Worm (Caenorhabditis elegans): ENCODE data around the gene gfat-1.
A peak's percentile ranks its signal among the peaks of the same experiment; 100 is the strongest.

Gene gfat-1

DNA sequence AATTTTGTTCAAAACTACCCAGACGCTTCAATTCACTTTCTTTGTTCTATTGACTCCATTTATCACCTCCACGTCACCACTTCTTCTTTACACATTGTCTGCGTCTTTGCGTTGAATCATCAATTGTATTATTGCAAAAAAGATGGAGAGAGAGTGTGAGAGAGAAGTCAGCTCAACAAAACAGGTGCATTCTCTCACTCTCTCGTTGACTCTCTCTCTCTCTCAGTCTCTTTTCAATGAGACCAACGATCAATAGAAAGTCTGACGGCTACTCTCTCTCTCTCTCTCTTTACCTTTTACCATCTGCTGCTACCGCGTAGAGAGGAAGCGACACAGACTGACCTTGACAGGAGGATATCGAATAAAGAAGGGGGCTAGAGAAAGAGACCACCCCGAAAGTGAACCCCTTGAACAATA is 40.5 kb upstream of the gfat-1 start (continued):
- TF ChIP-seq sox-2 (GFP tag; IDR thresholded peaks at IDR 0.05): peak; percentile 79
- no peak for TF ChIP-seq ceh-22 (tag; optimal IDR thresholded peaks at IDR 0.05)
- TF ChIP-seq elt-4 (tag; optimal IDR thresholded peaks at IDR 0.05): no peak
- TF ChIP-seq elt-2 (tag; optimal IDR thresholded peaks at IDR 0.05): no peak
- peak; percentile 65 for TF ChIP-seq F13H6.1 (tag; optimal IDR thresholded peaks at IDR 0.05)
- no peak for TF ChIP-seq syd-9 (tag; optimal IDR thresholded peaks at IDR 0.05)
- TF ChIP-seq hlh-6 (tag; optimal IDR thresholded peaks at IDR 0.05): no peak
- TF ChIP-seq lim-6 (tag; optimal IDR thresholded peaks at IDR 0.05): no peak
- no peak for TF ChIP-seq ceh-9 (tag; optimal IDR thresholded peaks at IDR 0.05)
- TF ChIP-seq npax-4 (tag; optimal IDR thresholded peaks at IDR 0.05): no peak
- TF ChIP-seq unc-3 (GFP tag; conservative IDR thresholded peaks at IDR 0.05): no peak
- TF ChIP-seq unc-3 (tag; optimal IDR thresholded peaks at IDR 0.05): no peak
- peak; percentile 31 for TF ChIP-seq ceh-2 (tag; optimal IDR thresholded peaks at IDR 0.05)
- peak; percentile 29 for TF ChIP-seq ceh-18 (tag; optimal IDR thresholded peaks at IDR 0.05)
- TF ChIP-seq K02D7.2 (tag; optimal IDR thresholded peaks at IDR 0.05): no peak
- peak; percentile 33 for TF ChIP-seq pat-9 (tag; optimal IDR thresholded peaks at IDR 0.05)
- TF ChIP-seq che-1 (tag; optimal IDR thresholded peaks at IDR 0.05): no peak
- TF ChIP-seq pha-4 (tag; optimal IDR thresholded peaks at IDR 0.05): no peak
- TF ChIP-seq K09A11.1 (tag; optimal IDR thresholded peaks at IDR 0.05; ENCODE audit: insufficient read depth): peak; percentile 55
- TF ChIP-seq odd-2 (tag; optimal IDR thresholded peaks at IDR 0.05): no peak
- TF ChIP-seq hlh-13 (GFP tag; optimal IDR thresholded peaks at IDR 0.05): no peak
- TF ChIP-seq ztf-16 (tag; optimal IDR thresholded peaks at IDR 0.05): no peak
- peak; percentile 45 for TF ChIP-seq unc-42 (tag; optimal IDR thresholded peaks at IDR 0.05)
- TF ChIP-seq ceh-31 (tag; optimal IDR thresholded peaks at IDR 0.05): peak; percentile 74
- no peak for TF ChIP-seq nhr-232 (tag; optimal IDR thresholded peaks at IDR 0.05)
- peak; percentile 52 for TF ChIP-seq rnt-1 (tag; optimal IDR thresholded peaks at IDR 0.05)
- no peak for TF ChIP-seq ttx-3 (tag; optimal IDR thresholded peaks at IDR 0.05)
- TF ChIP-seq hlh-30 (tag; optimal IDR thresholded peaks at IDR 0.05; ENCODE audit: insufficient read depth): peak; percentile 67
- TF ChIP-seq unc-86 (tag; optimal IDR thresholded peaks at IDR 0.05): no peak
- peak; percentile 33 for TF ChIP-seq tbx-7 (tag; optimal IDR thresholded peaks at IDR 0.05)
- TF ChIP-seq ceh-19 (GFP tag; optimal IDR thresholded peaks at IDR 0.05): no peak
- TF ChIP-seq pros-1 (tag; optimal IDR thresholded peaks at IDR 0.05): peak; percentile 87
- TF ChIP-seq nhr-11 (tag; optimal IDR thresholded peaks at IDR 0.05): no peak
- TF ChIP-seq ceh-34 (tag; optimal IDR thresholded peaks at IDR 0.05): no peak
- no peak for TF ChIP-seq fkh-6 (tag; optimal IDR thresholded peaks at IDR 0.05)
- peak; percentile 6 for TF ChIP-seq C08G9.2 (tag; optimal IDR thresholded peaks at IDR 0.05)
- no peak for TF ChIP-seq C38D4.7 (GFP tag; optimal IDR thresholded peaks at IDR 0.05)
- no peak for TF ChIP-seq fax-1 (tag; optimal IDR thresholded peaks at IDR 0.05)
- no peak for TF ChIP-seq sox-4 (tag; optimal IDR thresholded peaks at IDR 0.05)

DNA sequence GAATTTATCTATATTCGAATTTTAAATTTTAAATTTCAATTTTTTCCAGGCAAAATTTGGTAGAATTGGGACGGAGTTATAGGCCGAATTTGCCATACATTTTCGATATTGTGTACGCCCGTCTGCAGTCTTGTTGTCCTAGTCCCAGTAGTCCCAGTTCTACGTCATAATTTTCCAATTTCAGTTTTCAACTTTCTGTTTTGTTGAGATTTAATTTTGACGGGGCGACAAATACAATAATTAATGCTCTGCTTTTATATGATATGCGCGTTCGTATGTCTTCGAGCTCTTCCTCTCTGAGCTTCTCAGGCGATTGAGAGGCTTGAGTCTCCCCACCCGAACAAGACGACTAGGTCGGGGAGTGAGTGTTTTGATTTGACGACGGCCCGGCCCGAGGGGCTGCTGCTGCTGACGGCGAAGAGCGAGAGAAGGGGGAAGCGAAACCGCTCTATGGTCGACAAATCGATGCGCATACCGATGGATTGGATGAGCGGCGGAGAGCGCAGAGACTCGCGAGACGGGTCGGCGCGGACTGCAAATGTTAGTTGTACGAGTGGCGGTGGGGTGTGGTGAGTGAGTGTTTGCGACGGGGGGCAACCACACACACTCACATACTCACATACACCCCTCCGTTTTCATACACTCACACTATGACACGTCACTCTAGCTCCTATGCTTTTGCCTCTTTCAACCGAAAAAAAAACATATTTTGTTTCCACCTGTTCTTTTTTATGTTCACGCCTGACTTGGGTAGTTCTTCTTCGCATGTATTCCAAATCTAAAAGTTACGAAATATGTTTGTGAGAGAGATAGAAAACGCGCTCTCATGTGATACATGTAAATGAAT is 39.7 kb upstream of the gfat-1 start:
- TF ChIP-seq K09A11.1 (tag; optimal IDR thresholded peaks at IDR 0.05; ENCODE audit: insufficient read depth) (peak; percentile 40), pat-9 (tag; optimal IDR thresholded peaks at IDR 0.05) (peak; percentile 41), hlh-6 (tag; optimal IDR thresholded peaks at IDR 0.05) (peak; percentile 82), fkh-10 (GFP tag; optimal IDR thresholded peaks at IDR 0.05) (peak; percentile 58), ceh-18 (tag; optimal IDR thresholded peaks at IDR 0.05) (peak; percentile 88), syd-9 (tag; optimal IDR thresholded peaks at IDR 0.05) (peak; percentile 66), dve-1 (tag; optimal IDR thresholded peaks at IDR 0.05) (peak; percentile 79), ceh-2 (tag; optimal IDR thresholded peaks at IDR 0.05) (peak; percentile 69), madf-2 (tag; optimal IDR thresholded peaks at IDR 0.05) (peak; percentile 97), F13H6.1 (tag; optimal IDR thresholded peaks at IDR 0.05) (peak; percentile 91), ets-4 (tag; optimal IDR thresholded peaks at IDR 0.05) (peak; percentile 58), mec-3 (tag; optimal IDR thresholded peaks at IDR 0.05; ENCODE audit: borderline replicate concordance) (no peak), ama-1 (optimal IDR thresholded peaks at IDR 0.05) (no peak), fkh-6 (tag; optimal IDR thresholded peaks at IDR 0.05) (peak; percentile 52), C38D4.7 (GFP tag; optimal IDR thresholded peaks at IDR 0.05) (peak; percentile 44), T23F11.4 (GFP tag; optimal IDR thresholded peaks at IDR 0.05) (peak; percentile 53), hlh-15 (tag; optimal IDR thresholded peaks at IDR 0.05) (no peak), nhr-232 (tag; optimal IDR thresholded peaks at IDR 0.05) (peak; percentile 44), ref-2 (tag; optimal IDR thresholded peaks at IDR 0.05) (peak; percentile 82), pax-1 (tag; optimal IDR thresholded peaks at IDR 0.05) (no peak), ceh-34 (tag; optimal IDR thresholded peaks at IDR 0.05) (peak; percentile 90), elt-4 (tag; optimal IDR thresholded peaks at IDR 0.05) (peak; percentile 6), ceh-9 (tag; optimal IDR thresholded peaks at IDR 0.05) (no peak), npax-4 (tag; optimal IDR thresholded peaks at IDR 0.05) (no peak), eyg-1 (tag; optimal IDR thresholded peaks at IDR 0.05) (peak; percentile 78), C08G9.2 (tag; optimal IDR thresholded peaks at IDR 0.05) (peak; percentile 54)
